Worm (Caenorhabditis elegans): ENCODE results near the gene E02A10.3.

The E02A10.3 gene

DNA sequence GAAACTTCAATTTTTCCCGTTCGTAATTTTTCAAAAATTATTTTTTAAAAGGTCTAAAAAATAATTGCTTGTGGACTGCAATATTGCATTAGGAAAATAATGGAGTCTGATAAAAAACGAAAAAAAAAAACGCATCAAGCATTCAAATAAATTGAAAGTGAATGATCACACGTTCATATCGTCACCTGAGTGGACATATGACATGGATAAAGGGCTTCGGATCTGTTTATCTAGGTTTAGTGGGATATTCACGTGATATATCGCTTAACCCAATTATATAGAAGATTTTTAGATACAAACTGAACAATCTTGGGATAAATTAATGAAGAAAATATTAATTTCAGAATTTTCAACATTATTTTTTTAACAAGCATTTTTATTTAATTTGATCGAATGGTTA is 28.6 kb upstream of the E02A10.3 start:
- no peak for TF ChIP-seq unc-62 (GFP tag; optimal IDR thresholded peaks at IDR 0.05)

DNA sequence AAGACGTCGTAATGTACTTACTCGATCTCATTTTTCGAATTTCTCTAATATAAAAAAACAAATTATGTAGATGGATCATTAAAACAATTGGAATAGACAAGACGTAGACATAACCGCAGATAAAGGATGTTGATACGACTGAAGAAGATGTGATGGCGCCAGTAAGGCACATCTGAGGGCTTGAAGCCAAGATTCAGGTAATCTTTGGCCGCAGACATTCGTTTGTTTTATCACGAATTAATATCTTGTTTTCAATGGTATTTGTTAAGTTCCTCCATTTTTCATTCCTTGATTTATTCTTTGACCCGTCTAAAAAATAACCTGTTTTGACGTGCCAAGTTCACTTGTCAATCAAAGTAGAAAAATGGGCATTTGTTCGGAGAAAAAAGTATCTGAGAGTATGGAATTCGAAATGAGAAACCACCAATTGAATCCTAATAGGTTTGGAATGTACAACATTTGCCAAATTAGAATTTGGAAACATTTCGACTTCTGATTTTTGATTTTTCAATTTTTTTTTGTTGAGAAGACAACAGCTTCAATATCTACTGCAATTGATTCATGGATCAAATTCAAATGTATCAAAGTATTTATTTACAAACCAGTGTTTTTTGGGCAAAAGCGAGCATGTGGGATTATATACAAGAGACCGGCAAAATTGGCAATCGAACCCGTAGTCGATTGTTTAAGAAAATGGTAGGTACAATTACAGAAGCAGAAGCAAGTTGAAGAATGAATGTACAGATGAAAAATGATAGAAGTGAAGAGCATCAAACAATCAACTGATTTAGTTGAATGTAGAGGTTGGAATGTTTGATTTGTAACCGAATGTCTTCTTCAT is 27.5 kb upstream of the E02A10.3 start:
- no peak for TF ChIP-seq unc-62 (GFP tag; optimal IDR thresholded peaks at IDR 0.05)

DNA sequence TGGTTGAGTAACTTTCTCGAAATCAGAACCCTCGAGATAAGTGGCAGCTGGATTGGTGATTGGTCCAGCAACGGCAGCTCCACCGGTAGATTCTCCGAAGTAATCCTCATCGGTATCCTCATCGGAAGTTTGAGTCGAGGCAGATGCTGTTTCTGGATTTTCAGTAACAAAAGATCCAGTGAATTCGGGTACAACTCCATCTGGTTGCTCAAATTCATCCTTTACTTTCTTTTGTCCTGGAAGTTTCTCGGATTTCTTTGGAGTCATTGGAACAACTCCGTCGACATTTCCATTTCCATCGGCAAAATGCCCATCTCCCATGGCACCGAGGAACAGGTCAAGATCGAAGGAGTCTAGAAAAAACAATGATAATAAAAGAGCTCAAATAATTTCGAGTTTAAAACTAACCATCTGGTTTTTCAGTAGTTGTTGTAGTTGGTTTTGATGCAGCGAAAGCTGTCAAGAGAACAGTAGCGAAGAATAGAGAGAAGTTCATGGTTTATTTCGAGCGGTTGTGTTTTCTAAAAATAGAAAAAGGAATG is 26.7 kb upstream of the E02A10.3 start, which contains the start of gene F45D3.4:
TSS of gene F45D3.4 (minus strand) at position 521 of the 542 bp plus-strand sequence.
- no peak for TF ChIP-seq unc-62 (GFP tag; optimal IDR thresholded peaks at IDR 0.05)

DNA sequence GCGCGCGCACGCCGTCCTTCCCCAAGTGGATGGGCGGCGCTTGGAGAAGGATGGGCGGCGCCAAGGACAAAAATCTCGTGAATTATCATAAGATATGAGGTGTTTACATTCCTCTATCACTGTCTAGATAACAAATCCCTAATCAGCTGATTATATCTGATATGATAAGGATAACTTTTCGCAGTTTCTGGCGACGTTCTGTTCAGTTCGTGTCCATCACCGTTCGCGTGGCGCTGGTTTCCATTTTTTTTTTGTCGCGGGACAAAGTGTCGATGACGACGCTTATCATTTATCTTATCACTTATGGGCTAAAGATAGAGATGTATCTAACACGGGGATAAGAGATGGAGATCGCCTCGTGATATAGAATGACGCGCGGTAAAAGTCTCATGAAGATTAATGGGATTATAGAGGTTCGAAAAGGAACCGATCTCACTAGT is 26.1 kb upstream of the E02A10.3 start:
- no peak for TF ChIP-seq unc-62 (GFP tag; optimal IDR thresholded peaks at IDR 0.05)

DNA sequence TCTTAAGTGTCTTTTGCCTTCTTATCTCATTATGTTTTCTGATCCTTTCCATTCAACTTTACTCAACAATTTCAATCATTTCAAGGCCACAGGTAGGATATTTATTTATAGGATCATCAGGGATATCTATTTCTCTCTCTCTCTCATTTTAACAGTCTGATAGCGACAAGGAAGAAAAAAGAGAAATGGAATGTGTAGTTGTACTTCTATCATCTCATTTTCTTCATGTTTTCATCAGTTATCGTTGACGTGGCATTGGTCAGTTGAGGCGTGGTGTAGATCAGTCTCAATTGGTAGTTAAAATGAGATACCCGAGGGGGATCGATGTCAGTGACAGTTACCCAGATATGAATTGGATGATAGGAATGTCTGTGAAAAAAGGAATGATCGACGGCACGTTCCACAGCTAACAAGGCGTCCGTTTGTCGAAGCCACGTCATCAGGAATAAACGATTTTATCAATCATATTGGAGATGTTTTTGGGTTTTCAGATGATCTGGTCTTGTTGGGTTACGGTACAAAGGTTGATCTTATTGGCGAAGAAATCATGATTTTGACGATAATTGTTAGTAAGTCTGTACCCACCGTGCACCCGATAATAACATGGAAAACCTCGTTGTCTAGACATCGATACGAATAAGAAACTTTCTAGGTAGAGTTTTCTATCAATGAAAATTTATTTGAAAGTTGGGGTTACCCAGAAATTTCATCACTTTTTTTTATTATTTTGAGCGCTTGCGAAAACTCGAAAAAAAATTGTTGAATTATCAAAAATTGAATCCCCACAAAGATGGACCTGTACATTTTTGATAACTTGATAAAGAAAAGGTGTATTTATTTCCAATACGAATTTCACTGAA is 25.0 kb upstream of the E02A10.3 start:
- TF ChIP-seq unc-62 (GFP tag; optimal IDR thresholded peaks at IDR 0.05) = no peak

DNA sequence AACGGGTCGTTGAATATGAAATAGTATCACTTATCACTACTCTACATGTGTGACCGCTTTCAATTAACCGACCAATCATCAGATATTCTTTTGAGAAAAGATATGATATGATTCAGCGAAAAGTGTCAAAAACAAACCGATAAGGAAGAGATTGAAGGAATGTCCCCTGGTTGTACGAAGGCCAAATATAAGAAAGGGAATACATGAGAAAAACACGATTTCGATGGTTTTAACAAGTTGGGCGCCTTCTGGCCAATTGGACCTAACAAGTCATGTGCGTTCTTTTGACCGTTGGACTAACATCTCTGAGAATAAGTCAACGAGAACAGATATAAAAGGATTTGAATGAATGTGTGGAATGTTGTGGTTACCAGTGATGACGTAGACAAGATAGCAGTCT is 23.5 kb upstream of the E02A10.3 start:
- no peak for TF ChIP-seq unc-62 (GFP tag; optimal IDR thresholded peaks at IDR 0.05)

DNA sequence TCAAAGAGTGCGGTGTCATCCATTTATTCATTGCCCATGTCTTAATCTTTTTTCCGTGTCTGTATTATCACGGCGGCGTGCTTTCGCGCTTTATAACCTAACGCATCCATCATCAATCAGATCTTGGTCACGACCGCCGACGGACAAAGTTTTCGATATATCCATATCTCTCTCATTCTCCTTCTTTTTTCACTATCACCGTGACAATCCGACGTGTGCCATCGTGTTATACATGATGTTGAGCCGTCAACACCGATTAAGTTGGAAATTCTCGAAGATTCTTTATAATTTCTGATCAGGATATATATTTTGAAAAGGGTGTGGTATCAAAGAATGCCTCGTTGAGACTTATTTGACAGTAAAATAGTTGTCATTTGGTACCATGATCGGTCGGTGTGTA is 22.5 kb upstream of the E02A10.3 start:
- no peak for TF ChIP-seq unc-62 (GFP tag; optimal IDR thresholded peaks at IDR 0.05)

DNA sequence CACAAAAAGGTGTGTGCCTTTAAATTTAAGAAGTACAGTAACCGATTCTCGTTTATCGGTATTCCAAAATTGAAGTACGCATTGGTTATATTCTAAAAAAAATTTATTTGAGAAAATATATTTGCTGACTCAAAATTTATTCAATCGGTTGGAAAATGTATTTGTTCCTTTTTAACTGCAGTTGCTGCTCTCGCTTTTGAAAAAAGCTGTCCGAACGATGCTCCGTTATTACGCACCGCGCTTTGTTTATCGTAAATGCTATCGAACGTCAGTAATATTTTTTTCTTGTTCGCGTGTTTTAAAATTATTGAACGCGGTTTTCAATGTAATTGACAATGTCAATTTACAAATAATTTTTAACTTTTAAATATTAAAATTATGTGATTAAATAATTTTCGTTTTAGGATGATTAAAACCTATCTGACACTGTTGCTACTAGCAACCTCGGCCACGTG is 19.0 kb upstream of the E02A10.3 start, which contains the start of gene sel-1:
TSS of gene sel-1 (plus strand) at position 405 of the 455 bp plus-strand sequence.
- TF ChIP-seq unc-62 (GFP tag; optimal IDR thresholded peaks at IDR 0.05) = no peak

DNA sequence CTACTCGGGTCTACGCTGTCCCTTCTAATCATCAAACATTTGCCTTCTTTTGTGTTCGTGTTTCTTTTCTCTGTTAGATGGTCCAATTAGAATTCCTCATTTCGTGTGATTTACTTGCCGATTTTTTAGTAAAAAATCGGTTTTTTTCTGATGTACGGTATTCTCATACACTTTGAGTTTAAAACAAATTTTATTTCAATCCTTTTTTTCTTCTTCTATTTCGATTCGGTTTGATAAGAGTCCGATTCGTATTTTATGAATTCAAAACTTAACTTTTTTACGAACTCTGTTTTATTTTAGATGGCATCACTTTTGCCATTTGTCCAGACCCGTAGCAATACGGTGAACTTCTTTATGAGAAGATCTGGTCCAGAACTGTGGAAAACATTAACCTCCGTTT is 16.2 kb upstream of the E02A10.3 start, which contains the start of gene mrps-5:
TSS of gene mrps-5 (plus strand) at position 301 of the 400 bp plus-strand sequence.
- TF ChIP-seq unc-62 (GFP tag; optimal IDR thresholded peaks at IDR 0.05) = no peak

DNA sequence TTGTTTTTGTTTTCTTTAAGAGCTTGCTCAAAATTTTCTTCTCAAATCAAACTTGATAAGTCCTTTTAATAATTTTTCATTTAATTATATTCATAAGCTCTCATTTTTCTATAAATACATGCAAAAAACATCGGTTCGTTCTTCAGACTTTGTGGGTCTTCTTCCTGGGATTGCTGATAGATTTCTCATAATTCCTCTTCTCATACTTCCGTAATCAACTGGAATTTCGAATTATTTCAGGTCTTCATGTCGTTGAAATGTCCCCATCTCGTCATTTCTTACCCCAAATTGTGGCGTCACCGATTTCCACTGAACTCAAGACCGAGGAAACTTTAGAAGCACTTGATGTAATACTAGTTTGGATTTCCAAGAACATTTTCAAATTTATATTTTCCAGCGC is 14.5 kb upstream of the E02A10.3 start:
- no peak for TF ChIP-seq unc-62 (GFP tag; optimal IDR thresholded peaks at IDR 0.05)

DNA sequence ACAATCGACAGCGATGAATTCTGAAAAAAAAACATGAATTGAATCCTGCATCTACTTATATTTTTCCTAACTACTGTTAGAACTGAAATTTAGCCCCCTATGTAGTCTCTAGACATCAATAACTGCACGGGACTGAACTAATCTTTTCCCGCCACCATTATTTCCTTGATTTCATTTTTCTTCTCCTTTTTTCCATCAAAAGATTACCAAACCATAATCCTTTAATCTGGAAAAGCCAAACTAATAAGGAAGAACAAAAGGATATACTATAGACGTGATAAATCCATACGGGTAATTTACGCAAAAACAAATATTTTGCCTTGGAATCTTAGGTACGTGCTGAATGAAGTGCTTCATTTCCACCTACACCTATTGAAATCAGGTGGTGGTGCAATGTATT is 12.1 kb upstream of the E02A10.3 start:
- no peak for TF ChIP-seq unc-62 (GFP tag; optimal IDR thresholded peaks at IDR 0.05)

DNA sequence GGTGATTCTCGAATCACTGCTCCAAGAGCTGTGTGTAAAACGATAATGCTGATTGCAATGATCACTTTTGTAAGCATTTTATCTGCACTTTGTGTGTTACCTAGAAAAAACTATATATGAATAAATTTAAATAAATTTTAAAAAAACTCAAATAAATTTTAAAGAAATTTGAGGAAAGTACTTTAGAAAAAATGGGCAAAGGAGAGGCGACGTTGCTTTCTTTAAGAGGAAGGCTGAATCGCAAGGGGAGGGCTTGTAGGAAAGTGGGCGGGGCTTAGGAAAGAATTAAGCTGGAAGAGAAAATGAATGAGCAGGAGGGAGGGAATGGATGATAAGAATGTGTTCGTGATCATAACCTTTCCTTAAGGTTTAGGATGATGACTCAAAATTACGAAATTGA is 11.5 kb upstream of the E02A10.3 start, which contains the start of gene E02A10.4:
TSS of gene E02A10.4 (minus strand) at position 101 of the 400 bp plus-strand sequence.
- no peak for TF ChIP-seq unc-62 (GFP tag; optimal IDR thresholded peaks at IDR 0.05)

DNA sequence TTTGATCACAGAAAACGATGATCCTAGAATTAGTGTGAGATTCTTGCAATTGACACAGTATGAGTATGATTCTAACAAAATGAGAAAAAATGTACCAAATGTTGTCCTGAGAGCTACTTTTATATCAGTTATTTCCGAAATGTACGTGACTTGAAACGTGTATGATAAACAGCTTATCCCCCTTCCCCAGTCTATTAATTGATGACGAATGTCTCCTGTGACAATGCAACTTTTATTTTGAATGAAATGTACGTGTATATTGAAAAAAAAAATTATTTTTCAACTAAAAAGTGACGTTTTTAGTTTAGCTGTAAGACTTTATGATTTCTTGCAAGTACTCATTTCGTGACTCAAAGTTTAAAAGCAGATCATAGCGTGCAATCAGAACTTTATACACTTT is 9.1 kb upstream of the E02A10.3 start:
- no peak for TF ChIP-seq unc-62 (GFP tag; optimal IDR thresholded peaks at IDR 0.05)

DNA sequence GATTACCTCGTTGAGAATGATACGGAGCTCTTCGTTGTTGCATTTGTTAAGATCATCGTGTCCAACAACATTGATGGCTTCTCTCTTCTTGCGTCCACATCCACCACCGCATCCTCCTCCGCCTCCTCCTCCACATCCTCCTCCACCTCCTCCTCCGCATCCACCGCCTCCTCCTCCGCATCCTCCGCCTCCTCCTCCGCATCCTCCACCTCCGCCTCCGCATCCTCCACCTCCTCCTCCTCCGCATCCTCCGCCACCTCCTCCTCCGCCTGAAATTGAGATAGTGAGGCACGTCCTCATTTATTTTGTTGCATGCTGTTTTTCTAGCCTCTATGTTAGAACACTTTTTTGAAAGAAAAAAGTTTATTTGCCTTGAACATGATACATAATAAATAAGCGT is 3.6 kb upstream of the E02A10.3 start:
- no peak for TF ChIP-seq unc-62 (GFP tag; optimal IDR thresholded peaks at IDR 0.05)

DNA sequence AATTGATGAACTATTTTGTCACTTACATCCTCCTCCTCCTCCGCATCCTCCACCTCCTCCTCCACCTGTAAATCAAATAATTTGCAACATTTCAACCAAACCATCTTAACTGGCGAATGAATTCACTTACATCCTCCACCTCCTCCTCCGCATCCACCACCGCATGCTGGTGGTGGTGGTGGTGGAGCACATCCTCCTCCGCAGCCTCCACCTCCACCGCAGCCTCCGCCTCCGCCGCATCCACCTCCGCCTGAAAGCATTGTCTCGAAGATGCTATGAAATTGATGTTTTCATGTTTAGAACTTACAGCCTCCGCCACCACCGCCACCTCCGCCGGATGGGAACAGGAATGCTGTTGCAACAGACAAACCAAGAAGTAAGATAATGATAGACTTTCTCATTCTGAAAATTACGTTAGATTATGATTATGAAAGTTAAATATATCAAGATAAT is 2.9 kb upstream of the E02A10.3 start, which contains the start of gene grl-23:
TSS of gene grl-23 (minus strand) at position 403 of the 453 bp plus-strand sequence.
- TF ChIP-seq unc-62 (GFP tag; optimal IDR thresholded peaks at IDR 0.05) = no peak

DNA sequence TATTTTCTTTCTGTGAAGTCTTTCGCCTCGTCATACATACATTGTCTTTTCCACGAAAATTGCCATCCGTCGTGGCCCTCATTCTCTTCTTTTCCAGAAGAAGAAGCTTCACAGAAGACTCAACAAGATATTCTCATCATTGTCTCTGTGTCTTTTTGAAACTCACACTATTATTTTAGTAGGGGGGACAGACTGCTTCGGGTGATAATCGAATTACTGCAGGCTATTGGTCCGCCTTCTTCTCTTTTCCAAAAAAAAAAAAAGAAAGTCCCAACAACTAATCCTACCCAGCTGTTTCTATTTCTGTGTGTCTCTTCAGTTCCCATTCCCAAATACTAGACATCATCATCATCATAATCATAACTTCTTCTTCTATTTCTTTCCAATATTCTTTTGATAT is 4.0 kb downstream of the E02A10.3 start:
- TF ChIP-seq unc-62 (GFP tag; optimal IDR thresholded peaks at IDR 0.05) = no peak

All from whole organism, dauer.